Worm (Caenorhabditis elegans) whole organism, dauer: ENCODE results near the gene C46F11.6.

Experiments used
- unc-62 ChIP-seq: sonication (generic microtip); optimal IDR thresholded peaks from 2 replicates; lab custom pipeline; 2017; ENCODE audit warnings: missing biosample characterization, missing genetic modification reagents, missing genetic modification characterization

C46F11.6 gene

DNA sequence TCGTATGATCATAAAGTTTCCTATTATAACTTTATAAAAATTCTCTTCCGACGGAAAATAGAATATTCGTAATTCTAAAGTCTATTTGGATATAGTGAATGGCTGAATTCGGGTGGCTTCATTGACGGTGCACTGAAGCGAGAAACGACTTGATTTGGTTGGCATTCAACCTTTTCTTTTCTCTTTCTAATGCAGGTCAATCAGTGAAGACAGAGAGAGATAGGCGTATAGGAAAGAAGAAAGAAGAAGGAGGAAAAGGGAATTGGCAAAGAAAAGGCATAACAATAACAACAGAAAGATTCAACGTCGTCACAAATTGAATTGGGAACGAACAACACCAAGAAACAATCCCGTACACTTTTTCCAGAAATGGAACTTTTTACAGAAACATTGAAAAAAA lies 5.2 kb upstream of the C46F11.6 start:
- no peak for TF ChIP-seq unc-62 (GFP tag; lab: Kevin White, UChicago)

DNA sequence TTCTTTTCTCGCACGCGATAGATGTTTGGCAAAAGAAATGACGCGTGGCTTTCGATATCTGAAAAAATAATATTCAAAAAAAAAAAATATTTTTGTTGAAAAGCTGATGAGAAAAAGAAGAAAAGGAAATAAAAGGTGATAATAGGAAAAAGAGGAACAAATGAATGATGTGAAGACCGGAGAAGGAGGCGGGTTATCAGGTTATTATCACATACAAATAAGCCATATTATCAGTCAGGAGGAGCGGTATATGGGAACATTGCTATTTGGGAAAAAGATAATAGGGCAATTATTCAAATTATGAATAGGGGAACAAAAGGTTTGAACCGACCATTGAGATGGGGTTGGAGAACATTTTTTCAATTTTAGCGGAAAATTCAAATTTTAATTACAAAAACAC lies 3.9 kb upstream of the C46F11.6 start:
- TF ChIP-seq unc-62 (GFP tag; lab: Kevin White, UChicago): no peak

DNA sequence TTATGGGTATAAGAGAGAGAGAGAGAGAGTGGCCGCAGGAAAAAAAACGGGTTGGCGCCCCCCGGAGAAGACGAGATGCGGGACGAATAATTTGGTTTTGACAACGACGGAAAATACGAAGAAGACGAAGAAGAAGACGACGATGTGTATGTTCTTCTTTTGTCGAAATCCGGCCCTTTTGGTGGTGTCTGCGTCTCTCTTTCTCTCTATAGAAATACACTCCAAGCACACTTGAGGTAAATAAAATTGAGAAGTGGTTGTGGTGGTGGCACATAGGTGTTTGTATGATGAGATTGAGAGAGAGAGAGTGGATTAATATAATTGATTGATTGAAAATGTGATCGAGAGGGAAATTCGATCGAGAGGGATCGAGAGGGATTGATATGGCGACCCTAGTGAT lies 2.6 kb upstream of the C46F11.6 start:
- TF ChIP-seq unc-62 (GFP tag; lab: Kevin White, UChicago): no peak

DNA sequence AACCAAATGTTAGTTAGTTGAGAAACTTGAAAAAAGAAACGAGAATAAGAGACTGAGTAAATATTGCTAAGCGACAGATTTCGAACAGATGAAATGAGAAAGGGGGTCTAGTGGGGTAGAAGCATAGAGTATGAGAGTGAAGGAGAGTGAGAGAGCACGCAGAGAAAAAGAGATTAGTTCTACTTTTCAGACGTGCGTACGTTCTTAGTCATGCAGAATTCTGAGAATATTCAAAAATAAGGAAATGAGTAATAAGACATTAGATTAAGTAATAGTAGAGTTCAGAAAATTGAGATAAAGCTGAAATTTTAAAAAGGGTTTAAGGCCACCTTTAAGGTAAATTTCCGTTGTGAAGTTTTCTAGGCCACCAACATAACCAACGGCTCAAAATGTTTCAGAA lies 748 bp upstream of the C46F11.6 start:
- no peak for TF ChIP-seq unc-62 (GFP tag; lab: Kevin White, UChicago)

DNA sequence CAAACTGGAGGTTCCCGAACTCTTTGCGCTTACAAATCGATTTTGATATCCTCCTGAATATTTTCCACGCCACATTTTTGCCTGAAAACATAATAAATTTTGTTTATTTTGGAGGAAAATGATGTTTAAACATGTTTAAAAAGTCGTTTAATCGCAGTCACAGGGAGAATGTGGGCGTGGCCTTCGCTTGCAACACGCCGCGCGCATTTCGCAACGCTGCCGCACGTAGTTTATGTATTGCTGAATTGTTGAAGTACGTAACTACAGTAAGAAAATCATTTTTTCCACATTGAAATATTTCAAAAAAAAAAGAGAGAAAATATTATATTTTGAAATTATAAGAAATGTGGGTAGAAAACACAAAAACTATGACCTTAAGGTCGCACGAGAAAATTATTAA lies 6.0 kb downstream of the C46F11.6 start, which contains the start of gene C46F11.4:
TSS of gene C46F11.4 (minus strand) at position 81 of the 400 bp plus-strand sequence.
- TF ChIP-seq unc-62 (GFP tag; lab: Kevin White, UChicago): no peak

DNA sequence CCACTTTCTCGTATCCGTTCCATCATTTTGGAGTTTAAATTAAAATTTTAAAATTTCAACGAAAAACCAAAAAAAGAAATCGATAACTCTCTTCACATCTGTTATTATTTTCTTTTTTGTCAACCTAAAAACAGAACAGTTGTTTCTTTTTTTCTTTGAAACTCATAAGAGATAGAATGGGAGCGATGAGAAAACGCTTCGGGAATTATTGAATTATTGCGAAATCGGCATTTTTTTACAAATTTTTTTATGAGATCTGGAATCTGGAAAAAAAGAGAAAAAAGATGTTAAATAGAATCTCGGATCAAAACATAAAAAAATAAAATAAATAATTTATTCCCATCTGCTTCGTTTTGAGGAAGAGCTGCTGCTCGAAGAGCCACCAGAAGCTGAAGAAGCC lies 12.8 kb downstream of the C46F11.6 start, which contains the start of gene C46F11.5:
TSS of gene C46F11.5 (minus strand) at position 128 of the 400 bp plus-strand sequence.
- TF ChIP-seq unc-62 (GFP tag; lab: Kevin White, UChicago): no peak

DNA sequence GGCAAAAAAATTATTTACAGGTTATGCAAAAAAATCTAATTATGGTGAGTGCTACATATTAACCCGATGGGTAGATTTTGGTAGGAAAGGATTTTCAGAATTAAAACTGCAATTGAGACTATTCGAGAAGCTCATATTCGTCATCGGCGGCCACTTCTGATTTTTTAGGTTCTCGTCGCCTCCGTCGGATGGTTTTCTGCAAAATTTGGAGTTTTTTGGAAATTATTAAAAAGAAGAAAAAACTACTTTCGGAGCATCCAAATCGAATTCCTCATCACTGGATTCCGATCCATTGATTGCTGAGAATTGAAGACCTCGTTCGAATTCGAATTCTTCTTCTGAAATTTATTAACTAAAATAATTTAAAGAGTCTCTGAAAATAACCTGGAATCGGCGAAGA lies 17.3 kb downstream of the C46F11.6 start:
- no peak for TF ChIP-seq unc-62 (GFP tag; lab: Kevin White, UChicago)

DNA sequence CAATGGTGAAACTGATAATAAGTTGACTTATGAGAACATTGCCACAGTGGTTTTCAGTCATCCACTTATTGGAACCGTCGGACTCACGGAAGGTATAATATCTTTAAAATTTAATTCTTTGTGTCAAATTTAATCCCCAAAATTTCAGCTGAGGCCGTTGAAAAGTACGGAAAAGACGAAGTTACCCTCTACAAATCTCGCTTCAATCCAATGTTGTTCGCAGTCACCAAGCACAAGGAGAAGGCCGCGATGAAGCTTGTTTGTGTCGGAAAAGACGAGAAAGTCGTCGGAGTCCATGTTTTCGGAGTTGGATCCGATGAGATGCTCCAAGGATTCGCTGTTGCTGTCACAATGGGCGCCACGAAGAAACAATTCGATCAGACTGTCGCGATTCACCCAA lies 17.8 kb downstream of the C46F11.6 start:
- TF ChIP-seq unc-62 (GFP tag; lab: Kevin White, UChicago): no peak

DNA sequence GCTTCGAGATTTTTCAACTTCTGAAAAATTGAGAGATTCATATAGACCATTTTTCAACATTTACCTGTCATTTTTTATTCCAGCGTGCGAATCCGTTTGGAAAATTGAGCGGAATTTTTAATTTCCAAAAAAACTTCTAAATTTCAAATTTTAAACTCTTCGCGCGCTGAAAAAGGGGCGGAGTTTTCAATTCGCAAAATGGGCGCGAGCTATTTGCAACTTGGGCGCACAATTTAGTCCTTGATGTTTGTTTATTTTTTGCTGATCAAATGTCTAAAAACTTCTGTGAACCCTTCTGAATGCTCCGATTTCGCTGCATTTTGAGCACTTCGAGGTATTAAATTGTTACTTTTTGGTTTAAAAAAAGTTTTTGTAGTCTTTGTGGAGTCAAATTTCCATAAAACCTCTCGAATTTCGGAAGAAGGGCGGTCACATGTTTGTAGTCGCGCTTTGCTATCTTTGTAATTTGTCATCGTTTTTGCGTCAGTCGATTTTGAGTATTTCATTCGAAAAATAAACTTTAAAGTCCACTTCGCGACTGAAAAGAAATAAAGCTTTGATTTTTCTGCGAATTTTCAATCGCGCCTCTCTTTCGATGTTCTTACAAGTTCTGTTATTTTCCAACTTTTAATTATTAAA lies 19.4 kb downstream of the C46F11.6 start, which contains the start of the genes madf-8 and gsr-1:
TSS of gene madf-8 (minus strand) at position 156 of the 639 bp plus-strand sequence.
TSS of gene gsr-1 (plus strand) at position 231 of the 639 bp plus-strand sequence.
- TF ChIP-seq unc-62 (GFP tag; lab: Kevin White, UChicago): no peak

DNA sequence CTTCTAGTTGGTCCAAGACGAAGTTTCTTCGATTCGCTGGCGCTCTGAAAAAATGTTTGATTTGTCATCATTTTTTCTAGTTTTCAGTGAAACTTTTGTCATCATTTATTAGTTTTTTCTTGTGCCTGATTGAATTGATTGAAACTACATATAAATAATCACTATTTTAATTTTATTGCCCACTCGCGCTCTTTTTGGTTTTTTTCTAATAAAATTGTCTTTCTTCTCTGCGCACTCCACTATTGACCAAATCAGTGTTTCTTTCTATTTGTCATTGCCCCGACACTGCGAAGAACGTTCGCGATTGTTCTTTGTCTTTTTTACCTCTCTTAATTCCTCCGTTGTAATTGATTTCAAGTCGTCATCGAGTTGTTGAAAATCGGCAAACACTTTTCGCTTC lies 20.0 kb downstream of the C46F11.6 start:
- no peak for TF ChIP-seq unc-62 (GFP tag; lab: Kevin White, UChicago)

DNA sequence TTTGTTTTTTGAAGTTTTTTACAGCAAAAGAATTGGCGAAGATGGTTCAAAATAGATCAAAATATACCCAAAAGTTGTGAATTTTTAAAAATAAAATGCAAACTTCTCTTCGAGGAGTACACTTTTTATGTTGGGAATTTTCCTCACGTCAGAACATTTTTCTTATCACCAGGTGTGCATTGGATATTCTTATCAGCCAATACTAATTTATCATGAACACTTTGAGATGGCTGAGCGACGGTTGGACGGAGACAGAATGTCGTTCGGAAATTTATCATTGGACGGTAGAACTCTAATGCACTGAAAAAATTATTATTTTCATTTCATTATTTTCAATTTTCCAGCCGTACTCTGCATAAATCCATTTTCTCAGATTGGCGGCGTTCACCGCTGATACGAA lies 20.9 kb downstream of the C46F11.6 start:
- TF ChIP-seq unc-62 (GFP tag; lab: Kevin White, UChicago): no peak

DNA sequence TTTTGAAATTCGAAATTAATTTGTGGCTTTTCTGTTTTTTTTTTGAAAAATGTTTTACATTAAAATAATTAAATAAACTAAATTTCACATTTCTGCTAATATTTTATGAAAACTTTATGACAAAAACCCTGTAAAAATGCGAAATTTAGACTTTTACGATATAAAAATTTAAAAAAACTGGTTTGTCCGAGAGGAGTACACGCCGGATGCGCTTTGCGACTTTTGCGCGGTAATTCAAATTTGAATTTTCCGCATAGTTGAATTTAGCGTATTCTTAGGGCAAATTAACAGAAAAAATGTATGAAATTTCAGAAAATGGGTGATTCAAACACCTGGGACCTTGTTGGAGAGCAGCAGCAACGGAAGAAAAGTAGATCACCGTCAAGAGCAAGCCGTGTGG lies 26.2 kb downstream of the C46F11.6 start, which contains the start of gene unc-93:
TSS of gene unc-93 (plus strand) at position 301 of the 400 bp plus-strand sequence.
- no peak for TF ChIP-seq unc-62 (GFP tag; lab: Kevin White, UChicago)

DNA sequence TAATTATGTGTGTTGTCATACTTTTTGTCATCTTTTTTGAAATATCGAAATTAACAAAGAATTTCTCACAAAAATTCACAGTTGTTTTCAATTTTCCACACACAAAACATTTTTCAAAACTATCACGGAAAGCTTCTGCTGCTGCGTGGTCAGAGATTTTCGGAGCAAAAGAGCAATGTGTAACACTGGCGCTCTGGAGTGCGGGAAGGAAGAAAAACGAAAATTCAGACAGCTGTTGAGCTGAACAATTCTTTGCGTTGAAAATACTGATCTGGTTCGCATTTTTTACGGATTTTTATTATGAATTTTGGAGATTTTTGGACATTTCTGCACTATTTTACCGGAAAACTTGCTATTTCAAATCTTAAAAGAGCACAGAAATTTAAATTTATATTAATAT lies 26.6 kb downstream of the C46F11.6 start:
- no peak for TF ChIP-seq unc-62 (GFP tag; lab: Kevin White, UChicago)

DNA sequence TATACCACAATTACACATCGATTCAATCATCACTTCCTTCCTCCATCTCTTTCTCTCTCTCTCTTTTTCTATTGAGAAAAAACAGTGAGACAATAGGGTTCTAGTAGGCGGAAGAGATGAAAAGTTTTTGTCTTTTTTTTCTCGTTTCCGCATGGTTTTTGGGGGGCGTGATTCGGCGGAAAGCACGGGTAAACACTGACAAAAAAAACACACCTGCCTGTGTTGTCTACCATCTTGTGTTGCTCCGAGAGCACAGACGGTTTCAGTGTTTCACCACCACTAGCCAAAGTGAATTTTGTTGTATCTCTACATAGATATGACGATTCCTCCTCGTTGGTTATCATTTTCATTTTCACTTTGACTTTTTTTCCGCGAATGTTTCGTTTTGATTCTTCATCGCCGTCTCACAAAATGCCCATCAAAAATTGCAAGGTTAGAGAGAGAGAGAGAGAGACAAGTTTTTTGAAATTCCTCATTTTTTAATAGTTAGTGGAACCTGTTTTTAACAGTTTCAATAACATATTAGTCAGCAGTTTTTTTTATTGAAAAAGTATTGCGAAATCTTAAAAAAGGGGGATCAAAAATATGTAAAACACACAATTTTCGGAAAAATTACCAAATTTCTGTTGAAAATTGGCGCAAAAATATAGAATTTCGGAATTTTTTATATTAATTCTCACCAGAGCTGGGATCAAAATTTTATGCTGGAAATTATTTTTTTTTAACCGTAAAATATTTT lies 32.8 kb downstream of the C46F11.6 start:
- TF ChIP-seq unc-62 (GFP tag; lab: Kevin White, UChicago): no peak

DNA sequence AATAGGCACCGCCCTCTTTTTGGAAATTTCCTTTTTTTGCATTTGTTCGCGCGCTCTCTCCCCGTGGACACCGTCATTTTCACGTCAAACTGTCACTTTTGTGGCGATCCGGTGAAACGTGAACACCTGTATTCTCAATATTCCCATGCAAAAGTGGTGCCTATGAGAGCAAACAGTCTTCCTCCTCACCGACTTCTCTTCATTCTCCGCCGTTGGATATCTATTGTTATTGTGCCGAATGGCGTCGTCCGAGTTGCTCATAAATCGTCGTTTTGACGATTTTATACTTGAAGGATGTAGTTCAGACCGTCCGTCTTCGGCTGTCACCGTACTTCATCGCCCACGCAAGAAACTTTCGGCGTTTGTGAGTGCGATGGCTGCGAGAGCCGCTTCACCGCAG lies 34.4 kb downstream of the C46F11.6 start, which contains the start of gene rilp-1:
TSS of gene rilp-1 (plus strand) at position 301 of the 400 bp plus-strand sequence.
- no peak for TF ChIP-seq unc-62 (GFP tag; lab: Kevin White, UChicago)

DNA sequence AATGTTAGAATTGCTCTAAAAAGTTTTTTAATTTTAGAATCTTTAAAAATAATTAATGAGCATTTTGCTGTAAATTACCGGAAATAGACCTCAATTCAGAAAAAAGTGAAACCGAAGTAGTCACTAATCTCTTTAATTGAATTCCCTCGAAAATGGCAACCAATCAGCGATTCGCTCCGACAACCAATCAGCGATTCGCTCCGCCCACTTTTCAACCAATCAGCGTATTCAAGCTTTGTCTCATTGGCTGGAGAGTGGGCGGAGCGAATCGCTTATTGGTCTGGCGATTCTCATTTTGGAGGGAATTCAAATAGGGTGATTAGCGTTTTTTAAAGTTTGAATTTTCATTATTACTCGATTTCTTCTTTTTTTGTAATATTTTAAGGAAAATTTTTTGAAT lies 35.4 kb downstream of the C46F11.6 start:
- no peak for TF ChIP-seq unc-62 (GFP tag; lab: Kevin White, UChicago)
